Worm (Caenorhabditis elegans): ENCODE measurements around the gene Y37H2A.12.
A peak's percentile ranks its signal among the peaks of the same experiment; 100 is the strongest.

DNA sequence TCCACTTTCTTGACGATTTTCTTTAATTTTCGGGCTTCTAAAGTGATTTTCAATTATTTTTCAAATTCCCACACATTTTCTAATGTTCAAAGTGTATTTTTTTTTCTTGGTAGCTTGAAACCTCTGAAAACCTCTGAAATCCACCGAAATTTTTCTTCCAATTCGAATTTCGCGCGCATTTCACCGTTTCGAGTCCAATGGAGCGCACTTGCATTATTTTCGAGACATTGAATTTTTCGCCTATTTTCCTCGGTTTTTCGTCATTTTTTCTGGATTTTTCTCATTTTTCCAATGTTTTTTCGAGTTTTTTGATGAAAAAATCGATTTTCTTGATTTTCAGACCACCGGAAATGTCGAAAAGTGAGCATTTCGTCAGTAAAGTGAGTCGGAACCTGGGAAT is 44.1 kb downstream of the Y37H2A.12 start, which contains the start of gene slr-2:
- TF ChIP-seq snpc-4 (tag; optimal IDR thresholded peaks at IDR 0.05) (no peak), nhr-90 (tag; optimal IDR thresholded peaks at IDR 0.05; ENCODE audit: poor library complexity) (no peak), aha-1 (tag; optimal IDR thresholded peaks at IDR 0.05) (no peak), lir-3 (tag; optimal IDR thresholded peaks at IDR 0.05; ENCODE audit: poor library complexity) (no peak), lin-15B (tag; optimal IDR thresholded peaks at IDR 0.05) (peak; percentile 18), rnt-1 (tag; optimal IDR thresholded peaks at IDR 0.05) (no peak)
